Fruit fly (Drosophila melanogaster): Measurements from ENCODE around the gene CG42613.

The CG42613 gene

DNA sequence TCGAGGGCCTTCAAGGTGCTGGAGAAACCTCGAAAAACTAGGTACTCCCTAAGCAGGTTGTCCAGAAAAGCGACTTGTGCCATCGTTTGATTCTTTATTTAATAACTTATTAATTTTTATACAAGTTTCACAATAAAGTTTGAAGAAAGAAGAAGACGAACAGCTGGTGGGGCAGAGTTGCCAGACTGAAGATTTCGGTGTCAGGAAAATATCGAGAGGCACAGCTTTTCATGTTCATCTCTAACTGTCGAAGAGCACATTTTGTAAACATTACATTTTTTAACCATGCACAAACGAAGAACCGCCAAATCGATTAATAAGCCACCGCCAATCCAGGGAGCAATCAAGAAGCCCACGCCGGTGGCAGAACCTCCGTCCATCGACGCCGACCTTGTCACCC, 94.9 kb downstream of the CG42613 start, which contains the start of the genes CG6005 and CG14286 (continued):
- no peak for TF ChIP-seq br (optimal IDR thresholded peaks at IDR 0.05)
- TF ChIP-seq CG32772 (GFP tag; IDR thresholded peaks at IDR 0.05), result peak; percentile 51
- peak; percentile 38 for TF ChIP-seq nmo (GFP tag; optimal IDR thresholded peaks at IDR 0.05)
- TF ChIP-seq Side (GFP tag; optimal IDR thresholded peaks at IDR 0.05), result peak; percentile 33
- no peak for TF ChIP-seq zf30C (GFP tag; optimal IDR thresholded peaks at IDR 0.05)
- no peak for TF ChIP-seq Fer1 (GFP tag; optimal IDR thresholded peaks at IDR 0.05)
- peak; percentile 67; the same call in 1 of the 2 replicates for TF ChIP-seq CG11085 (GFP tag; IDR thresholded peaks at IDR 0.05)
- peak; percentile 75 for TF ChIP-seq HLH4C (GFP tag; IDR thresholded peaks at IDR 0.05; ENCODE audit: partially characterized antibody)
- TF ChIP-seq pb (GFP tag; optimal IDR thresholded peaks at IDR 0.05), result no peak
- TF ChIP-seq sim (GFP tag; IDR thresholded peaks at IDR 0.05), result no peak
- no peak for TF ChIP-seq CG1832 (GFP tag; optimal IDR thresholded peaks at IDR 0.05)
- TF ChIP-seq CG6272 (GFP tag; IDR thresholded peaks at IDR 0.05), result peak; percentile 54; the same call in 1 of the 2 replicates
- TF ChIP-seq cad (GFP tag; optimal IDR thresholded peaks at IDR 0.05), result no peak
- TF ChIP-seq gcm2 (GFP tag; optimal IDR thresholded peaks at IDR 0.05), result no peak
- TF ChIP-seq wdn (GFP tag; IDR thresholded peaks at IDR 0.05), result 0 out of 2 replicates have a peak, but pooled peaks have one; percentile 6
- TF ChIP-seq Dip3 (GFP tag; optimal IDR thresholded peaks at IDR 0.05), result peak; percentile 45
- no peak for TF ChIP-seq Gsc (GFP tag; IDR thresholded peaks at IDR 0.05)
- peak; percentile 85 for TF ChIP-seq chm (GFP tag; IDR thresholded peaks at IDR 0.05)
- TF ChIP-seq jigr1 (GFP tag; IDR thresholded peaks at IDR 0.05), result no peak
- TF ChIP-seq toy (GFP tag; IDR thresholded peaks at IDR 0.05), result 0 out of 2 replicates have a peak, but pooled peaks have one; percentile 8
- TF ChIP-seq CG14014 (GFP tag; IDR thresholded peaks at IDR 0.05), result peak; percentile 68; the same call in 1 of the 2 replicates
- peak; percentile 48 for TF ChIP-seq her (GFP tag; optimal IDR thresholded peaks at IDR 0.05)
- TF ChIP-seq tap (tag; optimal IDR thresholded peaks at IDR 0.05), result no peak
- TF ChIP-seq hb (GFP tag; IDR thresholded peaks at IDR 0.05; ENCODE audit: partially characterized antibody), result peak; percentile 52; the same call in 2 of the 3 replicates
- no peak for TF ChIP-seq Abd-B (GFP tag; optimal IDR thresholded peaks at IDR 0.05)
- TF ChIP-seq unc-4 (GFP tag; IDR thresholded peaks at IDR 0.05; ENCODE audit: partially characterized antibody), result peak; percentile 85
- peak; percentile 33 for TF ChIP-seq CG9797 (GFP tag; optimal IDR thresholded peaks at IDR 0.05)
- peak; percentile 69 for TF ChIP-seq NfI (GFP tag; optimal IDR thresholded peaks at IDR 0.05)
- peak; percentile 31 for TF ChIP-seq CG16863 (GFP tag; optimal IDR thresholded peaks at IDR 0.05)
- TF ChIP-seq sob (GFP tag; IDR thresholded peaks at IDR 0.05), result peak; percentile 83
- TF ChIP-seq ind (GFP tag; optimal IDR thresholded peaks at IDR 0.05), result peak; percentile 55
- TF ChIP-seq maf-S (GFP tag; optimal IDR thresholded peaks at IDR 0.05), result no peak
- no peak for TF ChIP-seq nau (GFP tag; optimal IDR thresholded peaks at IDR 0.05)
- peak; percentile 48 for TF ChIP-seq CG15269 (tag; optimal IDR thresholded peaks at IDR 0.05)
- no peak for TF ChIP-seq CG12071 (GFP tag; optimal IDR thresholded peaks at IDR 0.05)
- peak; percentile 69 for TF ChIP-seq sna (GFP tag; IDR thresholded peaks at IDR 0.05; ENCODE audit: partially characterized antibody)
- TF ChIP-seq HLHmδ (GFP tag; optimal IDR thresholded peaks at IDR 0.05), result no peak
- peak; percentile 49 for TF ChIP-seq Sin3A (optimal IDR thresholded peaks at IDR 0.05)
- TF ChIP-seq sc (optimal IDR thresholded peaks at IDR 0.05), result no peak
- TF ChIP-seq sc (GFP tag; optimal IDR thresholded peaks at IDR 0.05), result no peak
- no peak for TF ChIP-seq CG3726 (GFP tag; IDR thresholded peaks at IDR 0.05)
- TF ChIP-seq CG11695 (GFP tag; IDR thresholded peaks at IDR 0.05), result no peak
- peak; percentile 49 for TF ChIP-seq Atf-2 (GFP tag; optimal IDR thresholded peaks at IDR 0.05)
- TF ChIP-seq CG18619 (GFP tag; optimal IDR thresholded peaks at IDR 0.05), result peak; percentile 45
- TF ChIP-seq ranshi (GFP tag; IDR thresholded peaks at IDR 0.05), result peak; percentile 52; the same call in 1 of the 2 replicates
- TF ChIP-seq CG4707 (GFP tag; optimal IDR thresholded peaks at IDR 0.05), result peak; percentile 4
- peak; percentile 1 for TF ChIP-seq CG10209 (GFP tag; optimal IDR thresholded peaks at IDR 0.05)
- peak in 1 of 2 experiments; percentile 38 for TF ChIP-seq bsh (GFP tag; optimal IDR thresholded peaks at IDR 0.05)
- TF ChIP-seq CG4424 (GFP tag; optimal IDR thresholded peaks at IDR 0.05), result peak; percentile 58
- TF ChIP-seq Jarid2 (GFP tag; optimal IDR thresholded peaks at IDR 0.05), result no peak
- TF ChIP-seq CG17359 (tag; optimal IDR thresholded peaks at IDR 0.05), result no peak
- no peak for TF ChIP-seq ham (GFP tag; IDR thresholded peaks at IDR 0.05)
